Worm (Caenorhabditis elegans) whole organism, L3 larva: Measurements from ENCODE around the gene C50B6.1.

ENCODE experiments used
- ama-1 ChIP-seq: fragments of 150-350 bp; optimal IDR thresholded peaks from 2 replicates; lab custom pipeline; 2018
- ceh-9 ChIP-seq: sonication (generic microtip); optimal IDR thresholded peaks from 2 replicates; lab custom pipeline; 2018; ENCODE audit warnings: missing biosample characterization, missing genetic modification characterization
- egl-27 ChIP-seq: sonication (generic microtip); optimal IDR thresholded peaks from 4 replicates; lab custom pipeline; 2017; ENCODE audit warnings: missing biosample characterization, missing genetic modification reagents, missing genetic modification characterization
- mdl-1 ChIP-seq: fragments of 150-350 bp; optimal IDR thresholded peaks from 2 replicates; lab custom pipeline; 2014; ENCODE audit warnings: missing biosample characterization, missing genetic modification characterization
- nhr-11 ChIP-seq: fragments of 150-350 bp; optimal IDR thresholded peaks from 2 replicates; lab custom pipeline; 2014; ENCODE audit warnings: missing biosample characterization, missing genetic modification characterization
- nhr-23 ChIP-seq: fragments of 150-350 bp; optimal IDR thresholded peaks from 2 replicates; lab custom pipeline; 2014; ENCODE audit warnings: missing biosample characterization, missing genetic modification reagents, missing genetic modification characterization
- nhr-25 ChIP-seq: sonication (generic microtip); optimal IDR thresholded peaks from 2 replicates; lab custom pipeline; 2017; ENCODE audit warnings: missing biosample characterization, missing genetic modification characterization
- nhr-28 ChIP-seq: fragments of 150-350 bp; optimal IDR thresholded peaks from 2 replicates; lab custom pipeline; 2014; ENCODE audit warnings: missing biosample characterization, missing genetic modification characterization
- pha-4 ChIP-seq: fragments of 150-350 bp; optimal IDR thresholded peaks from 2 replicates; lab custom pipeline; 2014; ENCODE audit warnings: missing biosample characterization, missing genetic modification reagents, missing genetic modification characterization
- pqm-1 ChIP-seq: fragments of 150-350 bp; optimal IDR thresholded peaks from 2 replicates; lab custom pipeline; 2017; ENCODE audit warnings: missing biosample characterization, missing genetic modification characterization, inconsistent platforms
- skn-1 ChIP-seq: fragments of 150-350 bp; optimal IDR thresholded peaks from 2 replicates; lab custom pipeline; 2014; ENCODE audit warnings: missing biosample characterization, missing genetic modification characterization
- unc-62 ChIP-seq: fragments of 150-350 bp; sonication (generic microtip); optimal IDR thresholded peaks from 4 replicates; lab custom pipeline; 2014; ENCODE audit warnings: missing biosample characterization, missing genetic modification reagents, missing genetic modification characterization
- ztf-11 ChIP-seq: fragments of 150-350 bp; optimal IDR thresholded peaks from 2 replicates; lab custom pipeline; 2014; ENCODE audit warnings: missing biosample characterization, missing genetic modification characterization
- ztf-4 ChIP-seq: fragments of 150-350 bp; optimal IDR thresholded peaks from 2 replicates; lab custom pipeline; 2014; ENCODE audit warnings: missing biosample characterization, missing genetic modification characterization

ce11 chrV:13286525-13286924 is 22.2 kb upstream of the C50B6.1 start:
- TF ChIP-seq pqm-1 (tag; lab: Kevin White, UChicago) (no peak), ztf-11 (tag; lab: Kevin White, UChicago) (no peak), ztf-4 (tag; lab: Kevin White, UChicago) (no peak), unc-62 (GFP tag; lab: Kevin White, UChicago) (no peak), nhr-11 (no peak), nhr-25 (tag; lab: Kevin White, UChicago) (no peak), mdl-1 (tag; lab: Kevin White, UChicago) (no peak), skn-1 (no peak), nhr-23 (tag; lab: Kevin White, UChicago) (no peak), ama-1 (lab: Kevin White, UChicago) (no peak), nhr-28 (tag; lab: Kevin White, UChicago) (no peak), ceh-9 (tag; lab: Kevin White, UChicago) (no peak), egl-27 (no peak), pha-4 (tag; lab: Kevin White, UChicago) (no peak)
